Fruit fly (Drosophila melanogaster): ENCODE measurements around the gene CG9498.

- TF ChIP-seq ttk (optimal IDR thresholded peaks at IDR 0.05) (no peak), Myc (optimal IDR thresholded peaks at IDR 0.05) (no peak), psq (optimal IDR thresholded peaks at IDR 0.05) (no peak), insv (optimal IDR thresholded peaks at IDR 0.05) (no peak), Sin3A (optimal IDR thresholded peaks at IDR 0.05) (no peak)
Measured at dm6 chr2L:6385409-6385808, 34.6 kb upstream of the CG9498 start, which contains the start of gene Nepl6.

Data from Kc167 (cell line).